Fruit fly (Drosophila melanogaster) whole organism, embryonic: Measurements from ENCODE around the gene Hmbs.

Experiments used
- BEAF-32 ChIP-seq: fragments of 200-800 bp; sonication (Bioruptor generic); optimal IDR thresholded peaks from 3 replicates; lab custom pipeline; 2017; ENCODE audit warnings: missing biosample characterization, missing genetic modification characterization, mild to moderate bottlenecking, moderate library complexity, missing genetic modification reagents
- CG10366 ChIP-seq: fragments of 200-800 bp; sonication (Bioruptor generic); IDR thresholded peaks from 2 replicates; pipeline ENCODE4 v1.3.6; 2022; ENCODE audit warnings: missing biosample characterization, missing genetic modification characterization
- CG10979 ChIP-seq: fragments of 200-800 bp; sonication (Bioruptor generic); optimal IDR thresholded peaks from 2 replicates; lab custom pipeline; 2018; ENCODE audit warnings: missing biosample characterization, mild to moderate bottlenecking, missing genetic modification characterization, moderate library complexity
- CG11695 ChIP-seq: fragments of 200-800 bp; sonication (Bioruptor generic); IDR thresholded peaks from 3 replicates; pipeline ENCODE4 v1.3.6; 2022; ENCODE audit warnings: missing biosample characterization, missing genetic modification characterization
- CG12155 ChIP-seq: fragments of 200-800 bp; sonication (Bioruptor generic); optimal IDR thresholded peaks from 3 replicates; lab custom pipeline; 2016; ENCODE audit warnings: missing biosample characterization, missing genetic modification characterization
- CG14014 ChIP-seq: fragments of 200-800 bp; sonication (Bioruptor generic); IDR thresholded peaks from 2 replicates; pipeline ENCODE4 v1.3.6; 2022; ENCODE audit warnings: missing biosample characterization, missing genetic modification characterization
- CG15696 ChIP-seq: fragments of 200-800 bp; sonication (Bioruptor generic); optimal IDR thresholded peaks from 2 replicates; lab custom pipeline; 2019; ENCODE audit warnings: missing biosample characterization, mild to moderate bottlenecking, missing genetic modification characterization, moderate library complexity
- CG17802 ChIP-seq: fragments of 200-800 bp; sonication (Bioruptor generic); optimal IDR thresholded peaks from 2 replicates; lab custom pipeline; 2018; ENCODE audit warnings: missing biosample characterization, mild to moderate bottlenecking, missing genetic modification characterization, moderate library complexity
- CG17912 ChIP-seq: fragments of 200-800 bp; sonication (Bioruptor generic); optimal IDR thresholded peaks from 2 replicates; lab custom pipeline; 2018; ENCODE audit warnings: missing biosample characterization, mild to moderate bottlenecking, missing genetic modification characterization
- CG18599 ChIP-seq: fragments of 200-800 bp; sonication (Bioruptor generic); optimal IDR thresholded peaks from 3 replicates; lab custom pipeline; 2017; ENCODE audit warnings: missing biosample characterization, missing genetic modification characterization, mild to moderate bottlenecking, moderate library complexity, missing genetic modification reagents
- CG34376 ChIP-seq: fragments of 200-800 bp; sonication (Bioruptor generic); optimal IDR thresholded peaks from 2 replicates; lab custom pipeline; 2018; ENCODE audit warnings: missing biosample characterization, mild to moderate bottlenecking, missing genetic modification characterization
- CG3995 ChIP-seq: fragments of 200-800 bp; sonication (Bioruptor generic); optimal IDR thresholded peaks from 3 replicates; lab custom pipeline; 2016; ENCODE audit warnings: missing biosample characterization, missing genetic modification characterization
- CG4707 ChIP-seq: fragments of 200-800 bp; sonication (Bioruptor generic); optimal IDR thresholded peaks from 2 replicates; lab custom pipeline; 2018; ENCODE audit warnings: missing biosample characterization, mild to moderate bottlenecking, missing genetic modification characterization, moderate library complexity
- CG6175 ChIP-seq: fragments of 200-800 bp; sonication (Bioruptor generic); IDR thresholded peaks from 3 replicates; pipeline ENCODE4 v1.3.6; 2022; ENCODE audit warnings: missing biosample characterization, missing genetic modification characterization
- CG6272 ChIP-seq: fragments of 200-800 bp; sonication (Bioruptor generic); IDR thresholded peaks from 2 replicates; pipeline ENCODE4 v1.3.6; 2022; ENCODE audit warnings: missing biosample characterization, missing genetic modification characterization
- CG8944 ChIP-seq: fragments of 200-800 bp; sonication (Bioruptor generic); optimal IDR thresholded peaks from 3 replicates; lab custom pipeline; 2016; ENCODE audit warnings: missing biosample characterization, missing genetic modification characterization
- CG9817 ChIP-seq: fragments of 200-800 bp; sonication (Bioruptor generic); optimal IDR thresholded peaks from 2 replicates; lab custom pipeline; 2018; ENCODE audit warnings: missing biosample characterization, mild to moderate bottlenecking, missing genetic modification characterization, moderate library complexity
- Fer1 ChIP-seq: fragments of 200-800 bp; sonication (Bioruptor generic); optimal IDR thresholded peaks from 2 replicates; lab custom pipeline; 2017; ENCODE audit warnings: missing biosample characterization, mild to moderate bottlenecking, missing genetic modification characterization
- Gug ChIP-seq: fragments of 200-800 bp; sonication (Bioruptor generic); IDR thresholded peaks from 4 replicates; pipeline ENCODE4 v1.3.6; 2022; ENCODE audit warnings: missing biosample characterization, missing genetic modification characterization
- HLH4C ChIP-seq: fragments of 200-800 bp; sonication (Bioruptor generic); IDR thresholded peaks from 3 replicates; pipeline ENCODE4 v1.3.6; 2022; ENCODE audit warnings: missing biosample characterization, missing genetic modification characterization; ENCODE audit not compliant: partially characterized antibody
- Hmr ChIP-seq: fragments of 200-800 bp; sonication (Bioruptor generic); optimal IDR thresholded peaks from 3 replicates; lab custom pipeline; 2017; ENCODE audit warnings: mild to moderate bottlenecking, missing biosample characterization, missing genetic modification reagents, missing genetic modification characterization
- Hr3 ChIP-seq: fragments of 200-800 bp; sonication (Bioruptor generic); optimal IDR thresholded peaks from 3 replicates; lab custom pipeline; 2016; ENCODE audit warnings: missing biosample characterization, missing genetic modification characterization
- Max ChIP-seq: fragments of 200-800 bp; sonication (Bioruptor generic); optimal IDR thresholded peaks from 2 replicates; lab custom pipeline; 2016; ENCODE audit warnings: missing biosample characterization, mild to moderate bottlenecking, missing genetic modification characterization
- Myb ChIP-seq: fragments of 200-800 bp; sonication (Bioruptor generic); optimal IDR thresholded peaks from 2 replicates; lab custom pipeline; 2016; ENCODE audit warnings: missing biosample characterization, missing genetic modification characterization
- Neu2 ChIP-seq: fragments of 200-800 bp; sonication (Bioruptor generic); optimal IDR thresholded peaks from 3 replicates; lab custom pipeline; 2016; ENCODE audit warnings: missing biosample characterization, missing genetic modification characterization, borderline replicate concordance
- Pdp1 ChIP-seq, 2 experiments: fragments of 200-800 bp; sonication (Bioruptor generic); optimal IDR thresholded peaks; 3 replicates each; lab custom pipeline; 2016; ENCODE audit warnings: missing biosample characterization in 2 of 2, missing genetic modification characterization in 2 of 2, mild to moderate bottlenecking in 1 of 2, moderate library complexity in 1 of 2
- ac ChIP-seq: fragments of 200-800 bp; sonication (Bioruptor generic); optimal IDR thresholded peaks from 3 replicates; lab custom pipeline; 2017; ENCODE audit warnings: missing biosample characterization, mild to moderate bottlenecking, missing genetic modification characterization
- ap ChIP-seq: fragments of 200-800 bp; sonication (Bioruptor generic); IDR thresholded peaks from 2 replicates; pipeline ENCODE4 v1.3.6; 2022; ENCODE audit warnings: missing biosample characterization, missing genetic modification characterization
- bbx ChIP-seq: fragments of 200-800 bp; sonication (Bioruptor generic); IDR thresholded peaks from 2 replicates; pipeline ENCODE4 v1.3.6; 2022; ENCODE audit warnings: missing biosample characterization, missing genetic modification characterization; ENCODE audit not compliant: partially characterized antibody
- caup ChIP-seq: fragments of 200-800 bp; sonication (Bioruptor generic); optimal IDR thresholded peaks from 3 replicates; lab custom pipeline; 2017; ENCODE audit warnings: missing biosample characterization, mild to moderate bottlenecking, missing genetic modification characterization, moderate library complexity; ENCODE audit not compliant: severe bottlenecking
- chm ChIP-seq: fragments of 200-800 bp; sonication (Bioruptor generic); IDR thresholded peaks from 2 replicates; pipeline ENCODE4 v1.3.6; 2022; ENCODE audit warnings: missing biosample characterization, missing genetic modification characterization
- dmrt11E ChIP-seq: fragments of 200-800 bp; sonication (Bioruptor generic); optimal IDR thresholded peaks from 3 replicates; lab custom pipeline; 2018; ENCODE audit warnings: missing biosample characterization, mild to moderate bottlenecking, missing genetic modification characterization, moderate library complexity
- gsb-n ChIP-seq: fragments of 200-800 bp; sonication (Bioruptor generic); optimal IDR thresholded peaks from 3 replicates; lab custom pipeline; 2018; ENCODE audit warnings: missing biosample characterization, mild to moderate bottlenecking, missing genetic modification characterization
- hbn ChIP-seq: fragments of 200-800 bp; sonication (Bioruptor generic); IDR thresholded peaks from 2 replicates; pipeline ENCODE4 v1.3.6; 2022; ENCODE audit warnings: missing biosample characterization, missing genetic modification characterization; ENCODE audit not compliant: partially characterized antibody
- knrl ChIP-seq: fragments of 200-800 bp; sonication (Bioruptor generic); IDR thresholded peaks from 3 replicates; pipeline ENCODE4 v1.3.6; 2022; ENCODE audit warnings: missing biosample characterization, missing genetic modification characterization; ENCODE audit not compliant: partially characterized antibody
- lmd ChIP-seq: fragments of 200-800 bp; sonication (Bioruptor generic); IDR thresholded peaks from 2 replicates; pipeline ENCODE4 v1.3.6; 2022; ENCODE audit warnings: missing biosample characterization, missing genetic modification characterization
- oc ChIP-seq: fragments of 200-800 bp; sonication (Bioruptor generic); optimal IDR thresholded peaks from 2 replicates; lab custom pipeline; 2018; ENCODE audit warnings: missing biosample characterization, mild to moderate bottlenecking, missing genetic modification characterization, moderate library complexity
- pan ChIP-seq, 4 experiments: fragments of >200 bp in 3 of 4; fragments of 200-800 bp in 1 of 4; sonication (Bioruptor generic) in 1 of 4; optimal IDR thresholded peaks in 3 of 4; IDR thresholded peaks in 1 of 4; 2 replicates each; pipeline versions ENCODE4 v1.3.6 to Lab custom; 2017 to 2022; ENCODE audit warnings: missing biosample characterization in 2 of 4, missing genetic modification characterization in 2 of 4, mixed read lengths in 1 of 4
- repo ChIP-seq: fragments of 200-800 bp; sonication (Bioruptor generic); optimal IDR thresholded peaks from 2 replicates; lab custom pipeline; 2016; ENCODE audit warnings: missing biosample characterization, missing genetic modification characterization
- ro ChIP-seq: fragments of 200-800 bp; sonication (Bioruptor generic); IDR thresholded peaks from 2 replicates; pipeline ENCODE4 v1.3.6; 2022; ENCODE audit warnings: missing biosample characterization, missing genetic modification characterization
- scrt ChIP-seq: fragments of 200-800 bp; sonication (Bioruptor generic); optimal IDR thresholded peaks from 2 replicates; lab custom pipeline; 2018; ENCODE audit warnings: missing biosample characterization, mild to moderate bottlenecking, missing genetic modification characterization, moderate library complexity
- sob ChIP-seq: fragments of 200-800 bp; sonication (Bioruptor generic); IDR thresholded peaks from 2 replicates; pipeline ENCODE4 v1.3.6; 2022; ENCODE audit warnings: missing biosample characterization, missing genetic modification characterization
- stwl ChIP-seq: fragments of 200-800 bp; sonication (Bioruptor generic); optimal IDR thresholded peaks from 3 replicates; lab custom pipeline; 2018; ENCODE audit warnings: missing biosample characterization, mild to moderate bottlenecking, missing genetic modification characterization, moderate library complexity
- trem ChIP-seq: fragments of 200-800 bp; optimal IDR thresholded peaks from 3 replicates; lab custom pipeline; 2019; ENCODE audit warnings: missing biosample characterization, mild to moderate bottlenecking, missing genetic modification characterization, moderate library complexity
- twi ChIP-seq: fragments of 200-800 bp; optimal IDR thresholded peaks from 2 replicates; lab custom pipeline; 2019; ENCODE audit warnings: missing biosample characterization, mild to moderate bottlenecking, missing genetic modification characterization, moderate library complexity
- unc-4 ChIP-seq: fragments of 200-800 bp; sonication (Bioruptor generic); IDR thresholded peaks from 2 replicates; pipeline ENCODE4 v1.3.6; 2022; ENCODE audit warnings: missing biosample characterization, missing genetic modification characterization; ENCODE audit not compliant: partially characterized antibody
- unpg ChIP-seq: fragments of 200-800 bp; sonication (Bioruptor generic); optimal IDR thresholded peaks from 3 replicates; lab custom pipeline; 2018; ENCODE audit warnings: missing biosample characterization, mild to moderate bottlenecking, missing genetic modification characterization, moderate library complexity
- zen2 ChIP-seq: fragments of 200-800 bp; sonication (Bioruptor generic); IDR thresholded peaks from 3 replicates; pipeline ENCODE4 v1.3.6; 2022; ENCODE audit warnings: missing biosample characterization, missing genetic modification characterization; ENCODE audit not compliant: partially characterized antibody

Gene Hmbs

DNA sequence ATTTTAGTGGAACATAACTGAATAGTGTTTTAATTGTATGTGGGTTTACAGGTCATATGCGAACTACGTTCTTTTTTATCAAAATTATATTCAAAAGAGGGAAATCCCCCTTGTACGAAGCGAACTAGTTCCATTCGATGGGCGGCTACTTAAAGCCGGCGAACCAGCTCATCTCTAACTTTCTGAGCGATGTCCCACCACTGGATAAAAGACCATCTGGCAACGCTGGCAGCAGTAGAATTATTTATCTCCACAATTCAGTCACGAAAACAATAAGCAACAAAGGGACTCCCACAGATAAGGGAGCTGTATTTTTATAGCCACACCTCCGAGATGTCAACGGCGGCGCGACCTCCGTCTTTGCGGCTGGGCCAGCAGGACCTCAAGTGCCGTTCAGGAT is 39.0 kb upstream of the Hmbs start, which contains the start of gene Rabex-5 (continued):
- TF ChIP-seq stwl (tag; lab: Kevin White, UChicago) = peak; percentile 87
- no peak for TF ChIP-seq Fer1 (GFP tag; lab: Kevin White, UChicago)
- peak; percentile 89 for TF ChIP-seq bbx (GFP tag; lab: Robert Waterston, UW)
- TF ChIP-seq BEAF-32 (GFP tag; lab: Kevin White, UChicago) = peak; percentile 89
- peak; percentile 22; the same call in 1 of the 2 replicates for TF ChIP-seq CG10366
- no peak for TF ChIP-seq oc
- TF ChIP-seq gsb-n = no peak
- no peak for TF ChIP-seq ap (GFP tag; lab: Robert Waterston, UW)
- peak; percentile 34 for TF ChIP-seq CG34376
- no peak for TF ChIP-seq CG18599 (GFP tag; lab: Kevin White, UChicago)
- TF ChIP-seq knrl (GFP tag; lab: Robert Waterston, UW) = peak; percentile 88
- no peak for TF ChIP-seq caup (GFP tag; lab: Kevin White, UChicago)
- peak; percentile 52; the same call in 2 of the 4 replicates for TF ChIP-seq Gug (GFP tag; lab: Robert Waterston, UW)
- TF ChIP-seq lmd = peak; percentile 15; the same call in 1 of the 2 replicates
- no peak for TF ChIP-seq CG15696 (tag; lab: Kevin White, UChicago)
- TF ChIP-seq pan (optimal IDR thresholded peaks at IDR 0.05; lab: Kevin White, UChicago) = no peak
- peak in 1 of 2 experiments; percentile 37 for TF ChIP-seq pan (GFP tag; optimal IDR thresholded peaks at IDR 0.05 in 1 of 2, IDR thresholded peaks at IDR 0.05 in 1 of 2)
- no peak for TF ChIP-seq CG17802 (tag; lab: Kevin White, UChicago)
- TF ChIP-seq sob = no peak
- TF ChIP-seq CG11695 (GFP tag; lab: Robert Waterston, UW) = no peak
- TF ChIP-seq scrt = no peak
- TF ChIP-seq Hr3 (GFP tag; lab: Kevin White, UChicago) = peak; percentile 22
- TF ChIP-seq unpg (GFP tag; lab: Kevin White, UChicago) = peak; percentile 6
- TF ChIP-seq CG12155 (GFP tag; lab: Kevin White, UChicago) = peak; percentile 45
- peak; percentile 39 for TF ChIP-seq CG17912
- TF ChIP-seq Myb = peak; percentile 46
- TF ChIP-seq Hmr = peak; percentile 69
- TF ChIP-seq CG9817 (tag; lab: Kevin White, UChicago) = no peak
- no peak for TF ChIP-seq CG14014 (GFP tag; lab: Robert Waterston, UW)
- TF ChIP-seq zen2 = peak; percentile 39; the same call in 1 of the 3 replicates
- TF ChIP-seq Pdp1 (GFP tag; optimal IDR thresholded peaks at IDR 0.05; lab: Kevin White, UChicago) = peak in 1 of 2 experiments; percentile 24
- peak; percentile 36 for TF ChIP-seq twi (tag; lab: Kevin White, UChicago)
- peak; percentile 73 for TF ChIP-seq HLH4C (GFP tag; lab: Robert Waterston, UW)
- TF ChIP-seq repo (GFP tag; lab: Kevin White, UChicago) = no peak
- TF ChIP-seq trem (tag; lab: Kevin White, UChicago) = peak; percentile 52
- TF ChIP-seq ac (GFP tag; lab: Kevin White, UChicago) = no peak
- peak; percentile 78 for TF ChIP-seq hbn
- TF ChIP-seq CG8944 (GFP tag; lab: Kevin White, UChicago) = peak; percentile 45
- no peak for TF ChIP-seq dmrt11E (tag; lab: Kevin White, UChicago)
- TF ChIP-seq chm = no peak; the same call in 1 of the 2 replicates
- TF ChIP-seq CG4707 (GFP tag; lab: Kevin White, UChicago) = no peak
- TF ChIP-seq CG10979 (tag; lab: Kevin White, UChicago) = peak; percentile 9
- TF ChIP-seq ro (GFP tag; lab: Robert Waterston, UW) = no peak
- TF ChIP-seq unc-4 (GFP tag; lab: Robert Waterston, UW) = peak; percentile 85
- peak; percentile 49 for TF ChIP-seq Max (GFP tag; lab: Kevin White, UChicago)
- no peak for TF ChIP-seq Neu2 (GFP tag; lab: Kevin White, UChicago)
- TF ChIP-seq CG6272 (GFP tag; lab: Robert Waterston, UW) = no peak
- peak; percentile 61 for TF ChIP-seq CG3995
- no peak for TF ChIP-seq CG6175
